Worm (Caenorhabditis elegans) whole organism, L2 larva: ENCODE measurements around the gene srh-74.

Source experiments
- C34F6.9 ChIP-seq: fragments of 150-350 bp; optimal IDR thresholded peaks from 2 replicates; lab custom pipeline; 2014; ENCODE audit warnings: missing biosample characterization, missing genetic modification characterization
- F13H6.1 ChIP-seq: sonication (generic microtip); optimal IDR thresholded peaks from 2 replicates; lab custom pipeline; 2016; ENCODE audit warnings: missing genetic modification characterization, missing compliant biosample characterization
- R02D3.7 ChIP-seq: fragments of 150-350 bp; optimal IDR thresholded peaks from 2 replicates; lab custom pipeline; 2014; ENCODE audit warnings: missing biosample characterization, missing genetic modification characterization
- Y55F3AM.14 ChIP-seq: fragments of 200-800 bp; sonication (Bioruptor generic); optimal IDR thresholded peaks from 2 replicates; lab custom pipeline; 2018; ENCODE audit warnings: mild to moderate bottlenecking, missing genetic modification characterization, missing compliant biosample characterization
- ZK546.5 ChIP-seq: sonication (generic microtip); optimal IDR thresholded peaks from 2 replicates; lab custom pipeline; 2017; ENCODE audit warnings: missing biosample characterization, missing genetic modification characterization
- alr-1 ChIP-seq: fragments of 150-350 bp; optimal IDR thresholded peaks from 2 replicates; lab custom pipeline; 2014; ENCODE audit warnings: missing biosample characterization, missing genetic modification characterization
- aly-2 ChIP-seq: fragments of 150-350 bp; optimal IDR thresholded peaks from 2 replicates; lab custom pipeline; 2014; ENCODE audit warnings: missing biosample characterization, missing genetic modification characterization
- ama-1 ChIP-seq: fragments of 150-350 bp; optimal IDR thresholded peaks from 2 replicates; lab custom pipeline; 2018; ENCODE audit warnings: inconsistent platforms
- blmp-1 ChIP-seq: sonication (generic microtip); optimal IDR thresholded peaks from 2 replicates; lab custom pipeline; 2017; ENCODE audit warnings: missing genetic modification characterization, mild to moderate bottlenecking, missing compliant biosample characterization, antibody characterized with exemption, moderate library complexity; ENCODE audit not compliant: insufficient read depth
- ceh-16 ChIP-seq: fragments of 150-350 bp; optimal IDR thresholded peaks from 2 replicates; lab custom pipeline; 2014; ENCODE audit warnings: missing biosample characterization, missing genetic modification characterization
- ceh-82 ChIP-seq: fragments of 150-350 bp; optimal IDR thresholded peaks from 2 replicates; lab custom pipeline; 2014; ENCODE audit warnings: missing biosample characterization, missing genetic modification characterization
- crh-2 ChIP-seq: sonication (generic microtip); optimal IDR thresholded peaks from 2 replicates; lab custom pipeline; 2017; ENCODE audit warnings: missing biosample characterization, missing genetic modification characterization
- dmd-4 ChIP-seq: sonication (generic microtip); optimal IDR thresholded peaks from 2 replicates; lab custom pipeline; 2017; ENCODE audit warnings: missing biosample characterization, missing genetic modification characterization
- egl-27 ChIP-seq: sonication (generic microtip); optimal IDR thresholded peaks from 3 replicates; lab custom pipeline; 2017; ENCODE audit warnings: missing biosample characterization, missing genetic modification reagents, missing genetic modification characterization
- elt-1 ChIP-seq: fragments of 150-350 bp; optimal IDR thresholded peaks from 2 replicates; lab custom pipeline; 2014; ENCODE audit warnings: missing biosample characterization, missing genetic modification characterization
- elt-3 ChIP-seq: sonication (generic microtip); optimal IDR thresholded peaks from 2 replicates; lab custom pipeline; 2017; ENCODE audit warnings: missing biosample characterization, missing genetic modification characterization
- fos-1 ChIP-seq: fragments of 150-350 bp; optimal IDR thresholded peaks from 2 replicates; lab custom pipeline; 2014; ENCODE audit warnings: missing biosample characterization, missing genetic modification characterization
- gmeb-1 ChIP-seq: fragments of 150-350 bp; optimal IDR thresholded peaks from 2 replicates; lab custom pipeline; 2014; ENCODE audit warnings: missing biosample characterization, missing genetic modification characterization
- lin-11 ChIP-seq: fragments of 150-350 bp; sonication (generic microtip); optimal IDR thresholded peaks from 2 replicates; lab custom pipeline; 2014; ENCODE audit warnings: missing biosample characterization, missing genetic modification characterization, inconsistent platforms, mixed read lengths
- lin-13 ChIP-seq: fragments of 150-350 bp; optimal IDR thresholded peaks from 2 replicates; lab custom pipeline; 2014; ENCODE audit warnings: missing biosample characterization, missing genetic modification reagents, missing genetic modification characterization
- lin-39 ChIP-seq: fragments of 150-350 bp; optimal IDR thresholded peaks from 2 replicates; lab custom pipeline; 2014; ENCODE audit warnings: missing biosample characterization, missing genetic modification reagents, missing genetic modification characterization
- lsy-2 ChIP-seq, 2 experiments: fragments of 150-350 bp in 1 of 2; sonication (generic microtip) in 1 of 2; optimal IDR thresholded peaks; 2 replicates each; lab custom pipeline; 2014 to 2017; ENCODE audit warnings: missing biosample characterization in 2 of 2, missing genetic modification characterization in 2 of 2
- mab-5 ChIP-seq: fragments of 150-350 bp; optimal IDR thresholded peaks from 2 replicates; lab custom pipeline; 2014; ENCODE audit warnings: missing biosample characterization, missing genetic modification characterization
- mbf-1 ChIP-seq: sonication (generic microtip); optimal IDR thresholded peaks from 2 replicates; lab custom pipeline; 2017; ENCODE audit warnings: missing biosample characterization, missing genetic modification characterization
- mdl-1 ChIP-seq, 2 experiments: fragments of 150-350 bp in 1 of 2; sonication (generic microtip) in 1 of 2; optimal IDR thresholded peaks; 2 replicates each; lab custom pipeline; 2017; ENCODE audit warnings: missing biosample characterization in 2 of 2, missing genetic modification characterization in 2 of 2
- nhr-10 ChIP-seq: sonication (generic microtip); optimal IDR thresholded peaks from 2 replicates; lab custom pipeline; 2017; ENCODE audit warnings: missing biosample characterization, missing genetic modification characterization
- nhr-11 ChIP-seq: fragments of 150-350 bp; optimal IDR thresholded peaks from 2 replicates; lab custom pipeline; 2014; ENCODE audit warnings: missing biosample characterization, missing genetic modification characterization
- nhr-12 ChIP-seq: fragments of 150-350 bp; optimal IDR thresholded peaks from 2 replicates; lab custom pipeline; 2014; ENCODE audit warnings: missing biosample characterization, missing genetic modification characterization
- nhr-129 ChIP-seq: fragments of 150-350 bp; optimal IDR thresholded peaks from 2 replicates; lab custom pipeline; 2014; ENCODE audit warnings: missing biosample characterization, missing genetic modification characterization
- nhr-237 ChIP-seq: fragments of 150-350 bp; optimal IDR thresholded peaks from 2 replicates; lab custom pipeline; 2014; ENCODE audit warnings: missing biosample characterization, missing genetic modification characterization
- nhr-25 ChIP-seq: fragments of 150-350 bp; sonication (generic microtip); optimal IDR thresholded peaks from 3 replicates; lab custom pipeline; 2014; ENCODE audit warnings: missing biosample characterization, missing genetic modification characterization
- nhr-6 ChIP-seq: fragments of 150-350 bp; optimal IDR thresholded peaks from 2 replicates; lab custom pipeline; 2014; ENCODE audit warnings: missing biosample characterization, missing genetic modification characterization
- nhr-77 ChIP-seq: fragments of 150-350 bp; optimal IDR thresholded peaks from 2 replicates; lab custom pipeline; 2014; ENCODE audit warnings: missing biosample characterization, missing genetic modification characterization
- peb-1 ChIP-seq: fragments of 150-350 bp; optimal IDR thresholded peaks from 2 replicates; lab custom pipeline; 2014; ENCODE audit warnings: missing biosample characterization, missing genetic modification characterization
- sem-4 ChIP-seq: fragments of 150-350 bp; optimal IDR thresholded peaks from 2 replicates; lab custom pipeline; 2014; ENCODE audit warnings: missing biosample characterization, missing genetic modification reagents, missing genetic modification characterization
- sma-3 ChIP-seq: sonication (generic microtip); optimal IDR thresholded peaks from 2 replicates; lab custom pipeline; 2016; ENCODE audit warnings: missing genetic modification reagents, missing genetic modification characterization, missing compliant biosample characterization
- sma-9 ChIP-seq, 2 experiments: fragments of 150-350 bp in 1 of 2; sonication (generic microtip) in 1 of 2; optimal IDR thresholded peaks; 2 replicates each; lab custom pipeline; 2014 to 2016; ENCODE audit warnings: missing genetic modification characterization in 2 of 2, mild to moderate bottlenecking in 1 of 2, missing biosample characterization in 1 of 2, missing compliant biosample characterization in 1 of 2, missing genetic modification reagents in 1 of 2, moderate library complexity in 1 of 2
- snpc-4 ChIP-seq: fragments of 150-350 bp; optimal IDR thresholded peaks from 2 replicates; lab custom pipeline; 2014; ENCODE audit warnings: missing biosample characterization, missing genetic modification characterization
- unc-39 ChIP-seq: fragments of 150-350 bp; optimal IDR thresholded peaks from 2 replicates; lab custom pipeline; 2014; ENCODE audit warnings: missing biosample characterization, missing genetic modification characterization
- unc-55 ChIP-seq: fragments of 150-350 bp; sonication (generic microtip); optimal IDR thresholded peaks from 3 replicates; lab custom pipeline; 2014; ENCODE audit warnings: missing biosample characterization, missing genetic modification reagents, missing genetic modification characterization
- unc-62 ChIP-seq: fragments of 150-350 bp; optimal IDR thresholded peaks from 2 replicates; lab custom pipeline; 2014; ENCODE audit warnings: missing biosample characterization, missing genetic modification reagents, missing genetic modification characterization
- ztf-1 ChIP-seq: fragments of 200-800 bp; sonication (Bioruptor generic); conservative IDR thresholded peaks from 2 replicates; pipeline ENCODE4 v1.3.6; 2022; ENCODE audit warnings: missing genetic modification characterization, missing compliant biosample characterization
- ztf-11 ChIP-seq: sonication (generic microtip); optimal IDR thresholded peaks from 2 replicates; lab custom pipeline; 2017; ENCODE audit warnings: missing biosample characterization, missing genetic modification characterization
- ztf-4 ChIP-seq: fragments of 150-350 bp; optimal IDR thresholded peaks from 2 replicates; lab custom pipeline; 2014; ENCODE audit warnings: missing biosample characterization, missing genetic modification characterization

srh-74 gene

ce11 chrV:11034748-11035147, 13.8 kb downstream of the srh-74 start, which contains the start of gene pptr-2:
Gene pptr-2, minus strand, starts transcription at chrV:11034931.
- TF ChIP-seq F13H6.1 (tag; lab: Kevin White, UChicago) (peak; percentile 41), nhr-25 (tag; lab: Kevin White, UChicago) (no peak), C34F6.9 (peak; percentile 16), blmp-1 (tag; lab: Kevin White, UChicago) (no peak), snpc-4 (no peak), nhr-10 (no peak), nhr-237 (tag; lab: Kevin White, UChicago) (no peak), unc-55 (GFP tag; lab: Kevin White, UChicago) (no peak), nhr-6 (tag; lab: Kevin White, UChicago) (no peak), mdl-1 (tag; optimal IDR thresholded peaks at IDR 0.05; lab: Kevin White, UChicago) (no peak), elt-1 (tag; lab: Kevin White, UChicago) (no peak), nhr-129 (peak; percentile 59), sem-4 (peak; percentile 22), sma-9 (GFP tag; optimal IDR thresholded peaks at IDR 0.05; lab: Kevin White, UChicago) (peak; percentile 14), sma-9 (tag; optimal IDR thresholded peaks at IDR 0.05; lab: Kevin White, UChicago) (no peak), unc-39 (no peak), peb-1 (tag; lab: Kevin White, UChicago) (no peak), mab-5 (tag; lab: Kevin White, UChicago) (no peak), lin-11 (no peak), nhr-11 (no peak), fos-1 (no peak), elt-3 (tag; lab: Kevin White, UChicago) (no peak), dmd-4 (tag; lab: Kevin White, UChicago) (no peak), lin-13 (GFP tag; lab: Kevin White, UChicago) (no peak), mbf-1 (tag; lab: Kevin White, UChicago) (no peak), ztf-1 (GFP tag; lab: Robert Waterston, UW) (no peak), ZK546.5 (no peak), Y55F3AM.14 (GFP tag; lab: Kevin White, UChicago) (no peak), lin-39 (tag; lab: Kevin White, UChicago) (no peak)

DNA sequence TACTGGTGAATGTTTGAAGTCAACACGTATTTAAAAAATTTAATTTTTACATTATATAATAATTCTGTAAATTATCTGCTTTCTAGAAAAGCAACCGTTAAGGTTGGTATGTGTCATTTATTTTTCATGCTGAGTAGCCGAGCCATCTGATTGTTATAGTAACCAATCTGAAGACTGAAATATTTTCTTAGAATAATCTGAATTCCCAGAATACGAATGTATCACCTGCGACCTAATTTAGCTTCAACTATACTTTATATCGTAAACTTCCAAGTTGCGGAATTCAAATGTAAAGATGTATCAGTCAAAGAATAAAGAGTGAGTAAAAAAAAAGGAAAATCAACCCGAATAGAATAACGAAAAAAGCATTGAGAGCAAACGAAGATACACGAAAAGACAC, 15.3 kb downstream of the srh-74 start:
- TF ChIP-seq nhr-77 (no peak), crh-2 (no peak), nhr-12 (tag; lab: Kevin White, UChicago) (no peak), F13H6.1 (tag; lab: Kevin White, UChicago) (no peak), lin-13 (GFP tag; lab: Kevin White, UChicago) (no peak), ztf-4 (no peak), aly-2 (no peak), sma-3 (no peak), fos-1 (no peak), blmp-1 (tag; lab: Kevin White, UChicago) (no peak), ztf-11 (tag; lab: Kevin White, UChicago) (no peak), ZK546.5 (no peak)
- TF ChIP-seq, all 48 proteins: peak for 0

DNA sequence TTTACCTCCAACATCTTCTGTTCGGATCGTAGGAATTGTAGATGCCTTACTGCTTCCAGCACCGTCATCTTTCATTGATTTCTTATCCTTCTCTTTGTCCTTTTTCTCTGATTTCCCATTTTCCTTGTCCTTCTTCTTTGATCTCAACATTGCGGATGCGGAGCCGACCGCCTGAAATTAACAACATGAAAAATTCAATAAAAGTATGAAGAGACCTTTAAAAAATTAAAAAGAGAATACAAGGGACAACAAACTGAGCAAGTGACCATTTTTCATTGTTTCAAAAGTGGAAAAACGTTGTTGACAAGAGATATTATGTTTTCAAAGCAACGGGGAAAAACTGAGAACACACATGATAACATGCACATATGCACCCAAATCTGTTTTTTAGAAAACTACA, 17.9 kb downstream of the srh-74 start:
- TF ChIP-seq nhr-6 (tag; lab: Kevin White, UChicago) (no peak), unc-55 (GFP tag; lab: Kevin White, UChicago) (no peak), unc-62 (GFP tag; lab: Kevin White, UChicago) (no peak), alr-1 (no peak), nhr-10 (no peak), mab-5 (tag; lab: Kevin White, UChicago) (no peak), ZK546.5 (no peak), peb-1 (tag; lab: Kevin White, UChicago) (no peak), dmd-4 (tag; lab: Kevin White, UChicago) (no peak), nhr-25 (tag; lab: Kevin White, UChicago) (no peak), ama-1 (lab: Kevin White, UChicago) (no peak), crh-2 (no peak), blmp-1 (tag; lab: Kevin White, UChicago) (no peak), C34F6.9 (no peak)

ce11 chrV:11029309-11029708, 19.3 kb downstream of the srh-74 start:
- TF ChIP-seq sma-9 (GFP tag; optimal IDR thresholded peaks at IDR 0.05; lab: Kevin White, UChicago) (peak; percentile 73), sma-9 (tag; optimal IDR thresholded peaks at IDR 0.05; lab: Kevin White, UChicago) (no peak), fos-1 (peak; percentile 24), sma-3 (peak; percentile 75), crh-2 (peak; percentile 70), ceh-16 (tag; lab: Kevin White, UChicago) (no peak), lsy-2 (tag; optimal IDR thresholded peaks at IDR 0.05; lab: Kevin White, UChicago) (peak in 1 of 2 experiments; percentile 70), mdl-1 (tag; optimal IDR thresholded peaks at IDR 0.05; lab: Kevin White, UChicago) (no peak), Y55F3AM.14 (GFP tag; lab: Kevin White, UChicago) (no peak), nhr-10 (peak; percentile 16), egl-27 (tag; lab: Kevin White, UChicago) (no peak), elt-3 (tag; lab: Kevin White, UChicago) (no peak), ztf-11 (tag; lab: Kevin White, UChicago) (no peak), unc-55 (GFP tag; lab: Kevin White, UChicago) (peak; percentile 79), unc-39 (no peak), nhr-11 (no peak), C34F6.9 (peak; percentile 43), lin-39 (tag; lab: Kevin White, UChicago) (no peak), unc-62 (GFP tag; lab: Kevin White, UChicago) (no peak), nhr-77 (no peak), lin-11 (no peak), F13H6.1 (tag; lab: Kevin White, UChicago) (peak; percentile 57), mab-5 (tag; lab: Kevin White, UChicago) (no peak), R02D3.7 (no peak), mbf-1 (tag; lab: Kevin White, UChicago) (no peak), ceh-82 (no peak), aly-2 (no peak), ztf-1 (GFP tag; lab: Robert Waterston, UW) (no peak), gmeb-1 (peak; percentile 94)
